Worm (Caenorhabditis elegans) whole organism, L4 larva: ENCODE data around the gene Y41G9A.6.

Source experiments
- F37D6.2 ChIP-seq: sonication (generic microtip); optimal IDR thresholded peaks from 2 replicates; lab custom pipeline; 2016; ENCODE audit warnings: mild to moderate bottlenecking, missing genetic modification characterization, missing compliant biosample characterization
- F49E8.2 ChIP-seq: sonication (generic microtip); optimal IDR thresholded peaks from 2 replicates; lab custom pipeline; 2016; ENCODE audit warnings: missing compliant biosample characterization, mild to moderate bottlenecking, missing genetic modification characterization, borderline replicate concordance
- R02D3.7 ChIP-seq: fragments of 150-350 bp; sonication (generic microtip); optimal IDR thresholded peaks from 3 replicates; lab custom pipeline; 2014; ENCODE audit warnings: missing biosample characterization, missing genetic modification characterization
- T20F7.1 ChIP-seq: fragments of 200-800 bp; sonication (Bioruptor generic); optimal IDR thresholded peaks from 2 replicates; lab custom pipeline; 2018; ENCODE audit warnings: mild to moderate bottlenecking, missing genetic modification characterization, missing compliant biosample characterization
- ZK546.5 ChIP-seq, 2 experiments: sonication (generic microtip); optimal IDR thresholded peaks; 2 replicates each; lab custom pipeline; 2017; ENCODE audit warnings: missing biosample characterization in 2 of 2, missing genetic modification characterization in 2 of 2
- aly-2 ChIP-seq: sonication (generic microtip); optimal IDR thresholded peaks from 2 replicates; lab custom pipeline; 2018; ENCODE audit warnings: missing biosample characterization, missing genetic modification characterization
- attf-4 ChIP-seq: sonication (generic microtip); optimal IDR thresholded peaks from 3 replicates; lab custom pipeline; 2017; ENCODE audit warnings: missing biosample characterization, missing genetic modification characterization
- ceh-20 ChIP-seq: fragments of 200-800 bp; sonication (Bioruptor generic); IDR thresholded peaks from 2 replicates; pipeline ENCODE4 v1.3.6; 2022; ENCODE audit warnings: missing genetic modification reagents, missing genetic modification characterization, missing compliant biosample characterization
- ceh-44 ChIP-seq: fragments of 200-800 bp; sonication (Bioruptor generic); IDR thresholded peaks from 2 replicates; pipeline ENCODE4 v1.3.6; 2022; ENCODE audit warnings: missing genetic modification reagents, missing genetic modification characterization, missing compliant biosample characterization
- ceh-82 ChIP-seq: sonication (generic microtip); optimal IDR thresholded peaks from 2 replicates; lab custom pipeline; 2017; ENCODE audit warnings: missing biosample characterization, missing genetic modification characterization
- ces-1 ChIP-seq: fragments of 150-350 bp; sonication (generic microtip); optimal IDR thresholded peaks from 4 replicates; lab custom pipeline; 2014; ENCODE audit warnings: missing biosample characterization, missing genetic modification reagents, missing genetic modification characterization
- cey-2 ChIP-seq: sonication (generic microtip); optimal IDR thresholded peaks from 3 replicates; lab custom pipeline; 2017; ENCODE audit warnings: missing genetic modification characterization, mild to moderate bottlenecking, missing compliant biosample characterization, antibody characterized with exemption, borderline replicate concordance; ENCODE audit not compliant: insufficient read depth
- daf-16 ChIP-seq, 3 experiments: sonication (generic microtip); optimal IDR thresholded peaks; 2 replicates each; lab custom pipeline; 2016 to 2017; ENCODE audit warnings: missing genetic modification characterization in 3 of 3, missing genetic modification reagents in 3 of 3, mild to moderate bottlenecking in 2 of 3, missing compliant biosample characterization in 2 of 3, missing biosample characterization in 1 of 3, moderate library complexity in 1 of 3
- daf-8 ChIP-seq: fragments of 200-800 bp; sonication (Bioruptor generic); IDR thresholded peaks from 2 replicates; pipeline ENCODE4 v1.3.6; 2022; ENCODE audit warnings: missing genetic modification characterization, missing compliant biosample characterization
- dmd-6 ChIP-seq: fragments of 200-800 bp; sonication (Bioruptor generic); IDR thresholded peaks from 2 replicates; pipeline ENCODE4 v1.3.6; 2022; ENCODE audit warnings: missing genetic modification reagents, missing genetic modification characterization, missing compliant biosample characterization
- dmd-9 ChIP-seq: fragments of 200-800 bp; sonication (Bioruptor generic); IDR thresholded peaks from 2 replicates; pipeline ENCODE4 v1.3.6; 2022; ENCODE audit warnings: missing genetic modification reagents, missing genetic modification characterization, missing compliant biosample characterization
- dve-1 ChIP-seq: sonication (generic microtip); optimal IDR thresholded peaks from 2 replicates; lab custom pipeline; 2017; ENCODE audit warnings: antibody characterized with exemption, mild to moderate bottlenecking, missing genetic modification characterization, missing compliant biosample characterization; ENCODE audit not compliant: insufficient read depth
- fos-1 ChIP-seq: fragments of 150-350 bp; optimal IDR thresholded peaks from 2 replicates; lab custom pipeline; 2014; ENCODE audit warnings: missing biosample characterization, missing genetic modification characterization
- hif-1 ChIP-seq, 2 experiments: sonication (generic microtip); optimal IDR thresholded peaks; 2 replicates each; lab custom pipeline; 2016 to 2017; ENCODE audit warnings: missing compliant biosample characterization in 2 of 2, missing genetic modification characterization in 2 of 2, missing genetic modification reagents in 2 of 2, missing genotype in 2 of 2, mild to moderate bottlenecking in 1 of 2
- hlh-11 ChIP-seq: fragments of 200-800 bp; sonication (Bioruptor generic); optimal IDR thresholded peaks from 2 replicates; lab custom pipeline; 2018; ENCODE audit warnings: mild to moderate bottlenecking, missing genetic modification characterization, missing compliant biosample characterization
- hmg-1.1 ChIP-seq: fragments of 200-800 bp; sonication (Bioruptor generic); IDR thresholded peaks from 2 replicates; pipeline ENCODE4 v1.3.6; 2022; ENCODE audit warnings: missing genetic modification reagents, missing genetic modification characterization, missing compliant biosample characterization
- lin-13 ChIP-seq: fragments of 150-350 bp; optimal IDR thresholded peaks from 2 replicates; lab custom pipeline; 2014; ENCODE audit warnings: missing biosample characterization, missing genetic modification reagents, missing genetic modification characterization
- lin-15B ChIP-seq: fragments of 150-350 bp; sonication (generic microtip); optimal IDR thresholded peaks from 3 replicates; lab custom pipeline; 2014; ENCODE audit warnings: missing biosample characterization, missing genetic modification characterization
- lin-29 ChIP-seq: fragments of 200-800 bp; sonication (Bioruptor generic); IDR thresholded peaks from 2 replicates; pipeline ENCODE4 v1.3.6; 2022; ENCODE audit warnings: missing genetic modification reagents, missing genetic modification characterization, missing compliant biosample characterization
- madf-5 ChIP-seq, 2 experiments: fragments of 200-800 bp; sonication (Bioruptor generic); IDR thresholded peaks; 2 replicates each; pipeline ENCODE4 v1.3.6; 2022; ENCODE audit warnings: missing compliant biosample characterization in 2 of 2, missing genetic modification characterization in 2 of 2
- mdt-29 ChIP-seq: fragments of 200-800 bp; sonication (Bioruptor generic); IDR thresholded peaks from 2 replicates; pipeline ENCODE4 v1.3.6; 2022; ENCODE audit warnings: missing genetic modification reagents, missing genetic modification characterization, missing compliant biosample characterization
- mep-1 ChIP-seq: fragments of 150-350 bp; sonication (generic microtip); optimal IDR thresholded peaks from 3 replicates; lab custom pipeline; 2014; ENCODE audit warnings: missing biosample characterization, missing genetic modification characterization
- mes-2 ChIP-seq: sonication (generic microtip); optimal IDR thresholded peaks from 2 replicates; lab custom pipeline; 2016; ENCODE audit warnings: missing genotype, mild to moderate bottlenecking, missing genetic modification characterization, missing compliant biosample characterization; ENCODE audit not compliant: poor library complexity, severe bottlenecking
- mxl-2 ChIP-seq: fragments of 200-800 bp; sonication (Bioruptor generic); conservative IDR thresholded peaks from 2 replicates; pipeline ENCODE4 v1.3.6; 2022; ENCODE audit warnings: missing genetic modification reagents, missing genetic modification characterization, missing compliant biosample characterization
- nhr-111 ChIP-seq: fragments of 200-800 bp; sonication (Bioruptor generic); optimal IDR thresholded peaks from 2 replicates; lab custom pipeline; 2018; ENCODE audit warnings: mild to moderate bottlenecking, missing genetic modification characterization, missing compliant biosample characterization
- nhr-237 ChIP-seq: sonication (generic microtip); optimal IDR thresholded peaks from 2 replicates; lab custom pipeline; 2017; ENCODE audit warnings: missing biosample characterization, missing genetic modification characterization
- nhr-25 ChIP-seq: sonication (generic microtip); optimal IDR thresholded peaks from 2 replicates; lab custom pipeline; 2017; ENCODE audit warnings: missing genetic modification characterization, mild to moderate bottlenecking, missing compliant biosample characterization, antibody characterized with exemption, moderate library complexity, borderline replicate concordance; ENCODE audit not compliant: insufficient read depth
- nhr-41 ChIP-seq: fragments of 200-800 bp; sonication (Bioruptor generic); IDR thresholded peaks from 2 replicates; pipeline ENCODE4 v1.3.6; 2022; ENCODE audit warnings: missing genetic modification reagents, missing genetic modification characterization, missing compliant biosample characterization
- nhr-48 ChIP-seq: sonication (generic microtip); optimal IDR thresholded peaks from 2 replicates; lab custom pipeline; 2016; ENCODE audit warnings: mild to moderate bottlenecking, missing genetic modification characterization, missing compliant biosample characterization
- nhr-77 ChIP-seq: fragments of 150-350 bp; optimal IDR thresholded peaks from 2 replicates; lab custom pipeline; 2014; ENCODE audit warnings: missing biosample characterization, missing genetic modification characterization
- php-3 ChIP-seq: fragments of 200-800 bp; sonication (Bioruptor generic); IDR thresholded peaks from 2 replicates; pipeline ENCODE4 v1.3.6; 2022; ENCODE audit warnings: missing genetic modification reagents, missing genetic modification characterization, missing compliant biosample characterization
- rbr-2 ChIP-seq: sonication (generic microtip); optimal IDR thresholded peaks from 2 replicates; lab custom pipeline; 2016; ENCODE audit warnings: missing genotype, missing genetic modification characterization, missing compliant biosample characterization
- spr-1 ChIP-seq: sonication (generic microtip); optimal IDR thresholded peaks from 2 replicates; lab custom pipeline; 2016; ENCODE audit warnings: mild to moderate bottlenecking, missing genetic modification characterization, missing compliant biosample characterization
- spr-3 ChIP-seq: fragments of 200-800 bp; sonication (Bioruptor generic); optimal IDR thresholded peaks from 2 replicates; lab custom pipeline; 2018; ENCODE audit warnings: mild to moderate bottlenecking, missing genetic modification characterization, missing compliant biosample characterization
- tra-1 ChIP-seq: fragments of 200-800 bp; sonication (Bioruptor generic); IDR thresholded peaks from 2 replicates; pipeline ENCODE4 v1.3.6; 2022; ENCODE audit warnings: missing genetic modification reagents, missing genetic modification characterization, missing compliant biosample characterization
- unc-39 ChIP-seq: sonication (generic microtip); optimal IDR thresholded peaks from 2 replicates; lab custom pipeline; 2017; ENCODE audit warnings: missing biosample characterization, missing genetic modification characterization
- vab-7 ChIP-seq: fragments of 200-800 bp; sonication (Bioruptor generic); IDR thresholded peaks from 2 replicates; pipeline ENCODE4 v1.3.6; 2022; ENCODE audit warnings: missing genetic modification reagents, missing genetic modification characterization, missing compliant biosample characterization
- zag-1 ChIP-seq: fragments of 150-350 bp; optimal IDR thresholded peaks from 2 replicates; lab custom pipeline; 2014; ENCODE audit warnings: missing biosample characterization, missing genetic modification characterization
- zfp-3 ChIP-seq: fragments of 200-800 bp; sonication (Bioruptor generic); conservative IDR thresholded peaks from 2 replicates; pipeline ENCODE4 v1.3.6; 2022; ENCODE audit warnings: missing genetic modification reagents, missing genetic modification characterization, missing compliant biosample characterization
- zip-2 ChIP-seq: fragments of 150-350 bp; optimal IDR thresholded peaks from 2 replicates; lab custom pipeline; 2014; ENCODE audit warnings: missing biosample characterization, missing genetic modification characterization
- ztf-11 ChIP-seq: fragments of 150-350 bp; optimal IDR thresholded peaks from 2 replicates; lab custom pipeline; 2014; ENCODE audit warnings: missing biosample characterization, missing genetic modification characterization

The Y41G9A.6 gene

DNA sequence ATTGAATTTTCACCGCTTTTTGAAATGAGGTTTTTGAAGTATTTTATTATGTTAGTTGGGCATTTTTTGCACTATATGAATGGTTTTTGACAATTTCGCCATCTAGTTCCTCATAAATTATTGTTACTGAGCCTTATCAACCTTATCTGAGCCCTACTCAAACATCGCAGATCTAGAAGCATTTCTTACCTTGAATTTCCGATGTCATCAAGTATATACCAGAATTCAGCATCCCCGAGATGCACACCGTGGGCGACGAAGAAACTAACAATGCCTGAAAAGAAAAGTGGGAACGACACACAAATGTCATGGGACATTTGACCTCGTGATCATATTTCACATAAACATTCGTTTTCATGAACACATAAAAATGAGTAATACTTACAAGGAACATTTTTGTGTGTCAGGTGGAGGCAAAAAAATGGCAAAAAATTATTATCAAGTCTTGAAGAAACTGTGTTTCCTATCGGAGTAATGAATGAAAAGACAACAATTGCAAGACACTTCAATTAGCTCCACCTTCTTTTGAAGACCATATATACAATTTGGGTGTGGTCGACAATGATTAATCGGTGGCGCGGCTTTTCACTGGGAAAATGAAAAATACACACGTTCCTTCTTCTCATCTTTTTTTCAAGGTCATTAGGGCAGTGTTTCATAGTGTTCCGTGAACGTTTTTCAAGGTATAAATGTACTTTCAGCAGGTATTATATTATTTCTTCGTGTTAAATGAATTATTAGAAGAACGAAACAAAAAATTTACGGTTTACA is 31.1 kb downstream of the Y41G9A.6 start (continued):
- TF ChIP-seq nhr-41 (GFP tag; lab: Robert Waterston, UW) (no peak), tra-1 (GFP tag; lab: Robert Waterston, UW) (peak; percentile 26; the same call in 1 of the 2 replicates), F49E8.2 (tag; lab: Kevin White, UChicago) (no peak), mes-2 (no peak), nhr-25 (tag; lab: Kevin White, UChicago) (no peak), dmd-9 (no peak), unc-39 (tag; lab: Kevin White, UChicago) (no peak), hif-1 (tag; optimal IDR thresholded peaks at IDR 0.05; lab: Kevin White, UChicago) (peak in 1 of 2 experiments; percentile 23), zfp-3 (GFP tag; lab: Robert Waterston, UW) (no peak), ZK546.5 (tag; optimal IDR thresholded peaks at IDR 0.05; lab: Kevin White, UChicago) (no peak), mep-1 (tag; lab: Kevin White, UChicago) (peak; percentile 51), php-3 (peak; percentile 84), daf-16 (GFP tag; optimal IDR thresholded peaks at IDR 0.05; lab: Kevin White, UChicago) (no peak), daf-16 (tag; optimal IDR thresholded peaks at IDR 0.05; lab: Kevin White, UChicago) (peak; percentile 70), ceh-82 (tag; lab: Kevin White, UChicago) (no peak), spr-3 (GFP tag; lab: Kevin White, UChicago) (no peak), nhr-77 (tag; lab: Kevin White, UChicago) (peak; percentile 65), R02D3.7 (tag; lab: Kevin White, UChicago) (no peak), ceh-20 (GFP tag; lab: Robert Waterston, UW) (peak; percentile 30; the same call in 1 of the 2 replicates), hmg-1.1 (peak; percentile 36; the same call in 1 of the 2 replicates), nhr-48 (tag; lab: Kevin White, UChicago) (no peak)
- TF ChIP-seq, all 104 proteins: peak for 17

DNA sequence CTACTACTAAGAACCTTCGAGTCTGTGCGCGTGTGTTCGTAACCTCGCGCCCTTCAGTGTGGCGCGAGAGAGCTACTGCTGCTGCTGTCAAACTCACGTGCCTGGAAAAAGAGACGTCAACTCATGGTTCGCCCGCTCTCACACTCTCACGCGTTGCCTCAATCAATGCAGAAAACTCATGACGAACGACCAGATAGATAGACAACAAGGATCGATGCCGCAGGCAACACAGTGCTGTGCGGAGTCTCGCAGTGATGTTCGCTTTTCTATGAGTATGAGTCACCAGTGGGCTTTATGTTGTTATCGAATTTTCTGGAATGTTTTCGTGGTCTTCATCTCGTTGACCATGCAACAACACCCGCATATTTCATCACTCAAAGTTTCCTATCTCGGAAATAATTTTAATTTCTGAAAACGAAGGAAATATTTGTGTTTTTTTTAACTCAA is 32.0 kb downstream of the Y41G9A.6 start:
- TF ChIP-seq daf-8 (GFP tag; lab: Robert Waterston, UW) (no peak), lin-15B (tag; lab: Kevin White, UChicago) (no peak), attf-4 (tag; lab: Kevin White, UChicago) (no peak), zag-1 (tag; lab: Kevin White, UChicago) (no peak), dmd-6 (GFP tag; lab: Robert Waterston, UW) (peak; percentile 92), madf-5 (GFP tag; IDR thresholded peaks at IDR 0.05; lab: Robert Waterston, UW) (peak in 1 of 2 experiments; percentile 49; a peak in 1 of 4 replicates), spr-1 (peak; percentile 34), fos-1 (no peak), mdt-29 (GFP tag; lab: Robert Waterston, UW) (peak; percentile 99), T20F7.1 (GFP tag; lab: Kevin White, UChicago) (peak; percentile 63), F37D6.2 (tag; lab: Kevin White, UChicago) (peak; percentile 58), ztf-11 (tag; lab: Kevin White, UChicago) (no peak), mxl-2 (0 out of 2 replicates have a peak, but pooled peaks have one; percentile 52), ceh-44 (no peak), rbr-2 (tag; lab: Kevin White, UChicago) (peak; percentile 82), zip-2 (tag; lab: Kevin White, UChicago) (no peak), ceh-82 (tag; lab: Kevin White, UChicago) (no peak), nhr-237 (tag; lab: Kevin White, UChicago) (no peak), ces-1 (GFP tag; lab: Kevin White, UChicago) (peak; percentile 8), aly-2 (no peak), nhr-111 (no peak), hlh-11 (tag; lab: Kevin White, UChicago) (peak; percentile 95), lin-29 (no peak; the same call in 1 of the 2 replicates), dve-1 (tag; lab: Kevin White, UChicago) (peak; percentile 90), vab-7 (GFP tag; lab: Robert Waterston, UW) (no peak), hmg-1.1 (peak; percentile 76), cey-2 (no peak), lin-13 (GFP tag; lab: Kevin White, UChicago) (peak; percentile 62), hif-1 (tag; optimal IDR thresholded peaks at IDR 0.05; lab: Kevin White, UChicago) (peak; percentile 43 to 83), F49E8.2 (tag; lab: Kevin White, UChicago) (no peak)
